Fruit fly (Drosophila melanogaster) whole organism, prepupa: Measurements from ENCODE around the gene CG6431.

ENCODE experiments used
- CG11762 ChIP-seq: fragments of 200-800 bp; sonication (Bioruptor generic); optimal IDR thresholded peaks from 3 replicates; lab custom pipeline; 2016; ENCODE audit warnings: missing biosample characterization, missing genetic modification characterization; ENCODE audit not compliant: insufficient read depth
- CG1621 ChIP-seq: fragments of 200-800 bp; sonication (Bioruptor generic); optimal IDR thresholded peaks from 3 replicates; lab custom pipeline; 2018; ENCODE audit warnings: missing biosample characterization, mild to moderate bottlenecking, missing genetic modification characterization
- CG31627 ChIP-seq: fragments of 200-800 bp; sonication (Bioruptor generic); optimal IDR thresholded peaks from 3 replicates; lab custom pipeline; 2016; ENCODE audit warnings: missing biosample characterization, missing genetic modification characterization
- CG3919 ChIP-seq: fragments of 200-800 bp; sonication (Bioruptor generic); optimal IDR thresholded peaks from 3 replicates; lab custom pipeline; 2016; ENCODE audit warnings: missing biosample characterization, missing genetic modification characterization
- CG6808 ChIP-seq: fragments of 200-800 bp; sonication (Bioruptor generic); optimal IDR thresholded peaks from 3 replicates; lab custom pipeline; 2017; ENCODE audit warnings: missing biosample characterization, missing genetic modification characterization, mild to moderate bottlenecking, moderate library complexity, missing genetic modification reagents
- CG6854 ChIP-seq: fragments of 200-800 bp; sonication (Bioruptor generic); optimal IDR thresholded peaks from 2 replicates; lab custom pipeline; 2017; ENCODE audit warnings: missing biosample characterization, mild to moderate bottlenecking, missing genetic modification characterization
- CG8319 ChIP-seq: fragments of 200-800 bp; sonication (Bioruptor generic); optimal IDR thresholded peaks from 3 replicates; lab custom pipeline; 2016; ENCODE audit warnings: missing biosample characterization, missing genetic modification characterization
- Ets21C ChIP-seq: fragments of 200-800 bp; sonication (Bioruptor generic); optimal IDR thresholded peaks from 3 replicates; lab custom pipeline; 2016; ENCODE audit warnings: missing biosample characterization, missing genetic modification characterization
- Lpt ChIP-seq: fragments of 200-800 bp; sonication (Bioruptor generic); optimal IDR thresholded peaks from 3 replicates; lab custom pipeline; 2016; ENCODE audit warnings: missing biosample characterization, missing genetic modification characterization
- Sox102F ChIP-seq: fragments of 200-800 bp; sonication (Bioruptor generic); optimal IDR thresholded peaks from 2 replicates; lab custom pipeline; 2016; ENCODE audit warnings: missing biosample characterization, mild to moderate bottlenecking, missing genetic modification characterization
- dsx ChIP-seq: fragments of 200-800 bp; optimal IDR thresholded peaks from 3 replicates; lab custom pipeline; 2019; ENCODE audit warnings: missing biosample characterization, mild to moderate bottlenecking, missing genetic modification characterization, moderate library complexity; ENCODE audit not compliant: poor library complexity, severe bottlenecking
- ss ChIP-seq, 2 experiments: fragments of 200-800 bp; sonication (Bioruptor generic); optimal IDR thresholded peaks; 2 replicates in 1 of 2; 3 replicates in 1 of 2; lab custom pipeline; 2017 to 2018; ENCODE audit warnings: mild to moderate bottlenecking in 2 of 2, missing biosample characterization in 2 of 2, missing genetic modification characterization in 2 of 2, moderate library complexity in 1 of 2

- TF ChIP-seq Lpt (GFP tag; lab: Kevin White, UChicago) (no peak), CG6808 (GFP tag; lab: Kevin White, UChicago) (no peak), CG3919 (GFP tag; lab: Kevin White, UChicago) (no peak), CG8319 (GFP tag; lab: Kevin White, UChicago) (no peak), CG1621 (tag; lab: Kevin White, UChicago) (no peak), CG31627 (GFP tag; lab: Kevin White, UChicago) (no peak), CG6854 (no peak), dsx (GFP tag; lab: Kevin White, UChicago) (no peak), ss (GFP tag; optimal IDR thresholded peaks at IDR 0.05; lab: Kevin White, UChicago) (no peak), Ets21C (GFP tag; lab: Kevin White, UChicago) (no peak), CG11762 (GFP tag; lab: Kevin White, UChicago) (no peak), Sox102F (no peak)
Observed at dm6 chr2L:10697992-10698391, 26.0 kb upstream of the CG6431 start, which contains the start of gene CG7300.
